Fruit fly (Drosophila melanogaster): Measurements from ENCODE around the gene CG11905.
"Not testable (repeated sequence)": the region's sequence is repeated elsewhere in the genome, so short reads cannot be mapped to it uniquely, and the experiment has no call there.

CG11905 gene

dm6 chr3L:16956003-16956767 is 20.8 kb upstream of the CG11905 start:
- no peak for TF ChIP-seq noc (tag; optimal IDR thresholded peaks at IDR 0.05)

- no peak for TF ChIP-seq noc (tag; optimal IDR thresholded peaks at IDR 0.05)
Observed at dm6 chr3L:16955219-16956002, 20.1 kb upstream of the CG11905 start.

- not testable (repeated sequence) for TF ChIP-seq noc (tag; optimal IDR thresholded peaks at IDR 0.05)
Observed at dm6 chr3L:16954522-16954921, 19.2 kb upstream of the CG11905 start, which contains the start of gene Ogdh. TSS of gene Ogdh (plus strand) at chr3L:16954822.

DNA sequence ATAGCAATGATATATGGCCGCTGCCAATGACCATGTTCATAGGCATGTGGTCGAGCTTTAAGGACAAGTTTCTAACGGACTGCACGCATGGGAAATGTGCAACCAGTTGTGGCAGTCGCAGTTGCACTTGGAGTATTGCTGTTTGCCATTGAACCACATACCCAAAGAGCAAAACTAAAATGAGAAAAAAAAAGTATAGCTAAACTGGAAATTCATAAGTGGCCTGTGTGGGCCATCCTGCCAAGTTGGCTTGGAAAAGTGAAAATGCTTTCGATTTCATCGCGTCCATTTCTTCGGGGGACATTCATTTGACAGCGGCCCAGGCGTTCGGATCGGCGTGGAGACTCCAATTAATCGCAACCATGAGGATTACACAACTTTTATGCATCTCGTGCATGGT is 8.7 kb upstream of the CG11905 start, which contains the start of gene Obp73a:
Gene Obp73a, plus strand, starts transcription at position 301 of the 400 bp plus-strand sequence.
- no peak for TF ChIP-seq noc (tag; optimal IDR thresholded peaks at IDR 0.05)

dm6 chr3L:16941319-16941718 is 6.0 kb upstream of the CG11905 start:
- TF ChIP-seq noc (tag; optimal IDR thresholded peaks at IDR 0.05): no peak

DNA sequence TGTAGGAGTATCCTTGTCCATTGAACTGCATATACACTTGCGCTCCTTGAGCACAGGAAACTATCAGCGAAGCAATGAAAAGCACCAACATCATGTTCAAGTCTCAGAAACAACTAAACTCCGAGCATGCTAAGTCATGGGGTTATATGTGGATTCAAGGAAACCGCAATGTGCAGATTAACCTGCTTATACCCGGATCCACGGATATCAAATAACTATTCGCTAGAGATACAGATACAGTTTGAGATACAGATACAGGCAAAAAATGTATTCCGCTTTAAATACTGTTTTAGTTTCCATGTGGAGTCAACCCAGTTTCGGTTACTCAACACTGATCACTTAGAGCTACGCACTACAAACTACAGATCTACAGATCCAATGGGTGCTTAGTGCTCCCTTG is 3.5 kb upstream of the CG11905 start, which contains the start of gene CG13022:
Gene CG13022, minus strand, starts transcription at position 101 of the 400 bp plus-strand sequence.
- no peak for TF ChIP-seq noc (tag; optimal IDR thresholded peaks at IDR 0.05)

DNA sequence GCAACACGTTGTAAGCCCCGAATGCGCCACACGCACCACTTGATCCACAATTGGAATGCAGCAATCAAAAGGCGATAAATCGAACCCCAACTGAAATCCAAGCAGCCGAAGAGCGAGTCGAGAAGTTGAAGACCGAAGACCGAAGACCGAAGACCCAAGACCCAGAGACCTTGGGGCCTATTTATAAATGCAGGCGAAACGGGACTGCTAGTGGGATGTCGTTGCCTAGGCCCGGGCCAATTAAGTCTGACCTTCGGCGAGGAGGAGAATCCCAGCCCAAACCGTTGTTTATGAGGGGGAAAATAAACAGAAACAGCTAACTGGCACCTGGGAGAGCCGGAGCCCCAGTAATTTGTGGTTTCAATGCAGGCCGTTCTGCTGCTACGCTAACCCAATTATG is 1.4 kb upstream of the CG11905 start:
- TF ChIP-seq noc (tag; optimal IDR thresholded peaks at IDR 0.05): no peak

dm6 chr3L:16930522-16930921 is 4.8 kb downstream of the CG11905 start:
- no peak for TF ChIP-seq noc (tag; optimal IDR thresholded peaks at IDR 0.05)

DNA sequence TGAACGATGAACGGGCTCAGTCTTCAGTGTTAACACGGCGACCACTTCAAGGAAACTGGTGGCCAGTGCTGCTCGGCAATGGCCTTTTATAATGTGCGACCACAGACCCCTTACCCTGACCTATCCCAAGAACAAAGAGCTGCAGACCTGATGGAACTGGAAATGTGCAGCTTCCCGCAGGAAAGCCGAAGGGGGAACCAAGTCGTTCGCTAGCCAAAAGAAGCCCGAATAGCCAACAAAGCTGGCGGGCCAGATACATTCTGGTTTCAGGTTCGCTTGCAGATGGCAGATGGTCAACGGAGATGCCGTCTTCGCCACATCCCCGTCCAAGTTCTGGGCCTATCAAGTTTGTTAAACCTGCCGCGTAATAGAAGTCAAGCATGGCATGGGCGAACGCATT is 8.0 kb downstream of the CG11905 start, which contains the start of gene CG13023:
Gene CG13023, minus strand, starts transcription at position 60 of the 400 bp plus-strand sequence.
- no peak for TF ChIP-seq noc (tag; optimal IDR thresholded peaks at IDR 0.05)

dm6 chr3L:16922952-16923351 is 12.4 kb downstream of the CG11905 start, which contains the start of gene CG13028:
TSS of gene CG13028 (plus strand) at chr3L:16923252.
- TF ChIP-seq noc (tag; optimal IDR thresholded peaks at IDR 0.05): no peak

dm6 chr3L:16917409-16918173 is 17.7 kb downstream of the CG11905 start:
- TF ChIP-seq noc (tag; optimal IDR thresholded peaks at IDR 0.05): no peak

DNA sequence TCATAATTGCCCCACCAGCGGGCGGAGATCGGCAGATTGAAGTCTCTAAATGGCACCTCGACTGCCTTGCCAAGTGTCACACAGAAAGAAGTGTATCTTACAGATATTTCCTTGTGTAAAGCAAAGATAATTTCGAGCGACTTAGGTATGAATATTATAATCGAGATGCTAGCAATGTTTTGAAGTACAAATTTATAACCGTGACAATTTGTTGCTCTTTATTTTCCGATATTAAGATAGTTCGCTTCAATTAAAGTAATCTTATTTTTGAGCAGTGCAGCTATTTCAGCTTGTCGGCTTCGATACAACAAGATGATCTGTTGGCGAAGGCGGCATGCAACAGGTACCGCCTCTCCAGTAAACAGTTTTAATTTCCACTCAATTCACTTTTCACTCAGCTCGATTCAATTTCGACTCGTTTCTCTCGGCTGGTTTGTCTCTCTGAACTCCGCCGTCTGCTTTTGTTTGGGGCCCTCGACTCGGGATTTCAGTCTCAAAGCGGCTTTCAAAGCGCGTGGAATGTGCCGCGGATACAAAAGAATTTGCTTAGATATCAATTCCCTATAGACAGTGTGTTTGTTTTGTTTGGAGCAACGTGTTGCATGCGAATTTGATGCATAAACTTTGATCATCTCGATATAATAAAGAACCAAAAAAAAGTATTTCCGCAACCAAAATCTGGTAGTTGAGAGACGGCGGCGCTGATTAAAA is 19.4 kb downstream of the CG11905 start:
- no peak for TF ChIP-seq noc (tag; optimal IDR thresholded peaks at IDR 0.05)

DNA sequence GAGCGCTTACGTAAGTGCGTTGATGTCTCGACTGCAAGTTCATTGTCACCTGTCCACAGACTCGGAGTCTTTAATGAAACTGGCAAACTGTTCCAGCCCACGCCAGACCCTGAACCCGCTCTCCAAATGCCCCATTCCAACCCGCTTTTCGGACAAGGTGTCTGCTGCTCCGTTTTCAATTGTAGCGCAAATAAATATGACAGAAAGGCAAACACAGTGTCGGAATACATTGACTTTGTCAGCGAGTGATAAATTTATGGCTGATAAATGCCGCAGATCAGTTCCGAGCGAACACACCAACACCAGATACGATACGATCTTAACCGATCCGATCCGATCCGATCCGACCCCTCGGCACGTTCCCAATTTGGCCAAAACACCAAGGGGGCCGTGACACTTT is 21.2 kb downstream of the CG11905 start:
- no peak for TF ChIP-seq noc (tag; optimal IDR thresholded peaks at IDR 0.05)

DNA sequence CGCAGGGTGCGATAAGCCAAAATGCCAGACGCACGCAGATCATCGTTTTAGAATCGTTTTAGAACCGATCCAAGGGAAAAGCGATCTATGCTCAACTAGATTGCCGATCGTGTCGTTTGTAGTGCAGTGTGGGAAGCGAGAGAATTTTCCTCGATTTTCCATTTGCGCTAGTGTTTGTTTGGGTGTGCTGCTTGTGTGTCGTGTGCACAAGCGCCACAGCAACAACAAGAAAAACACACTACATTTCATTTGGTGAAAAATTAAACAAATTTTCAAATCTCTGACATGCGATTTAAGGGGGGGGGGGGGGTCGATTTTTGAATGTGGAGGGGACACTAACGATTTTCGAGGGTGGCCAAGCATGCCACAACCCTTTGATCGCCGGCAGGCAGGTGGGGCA is 24.9 kb downstream of the CG11905 start:
- no peak for TF ChIP-seq noc (tag; optimal IDR thresholded peaks at IDR 0.05)

- no peak for TF ChIP-seq noc (tag; optimal IDR thresholded peaks at IDR 0.05)
Observed at dm6 chr3L:16896408-16896807, 38.9 kb downstream of the CG11905 start.
